Worm (Caenorhabditis elegans): ENCODE measurements around the gene msd-4.

DNA sequence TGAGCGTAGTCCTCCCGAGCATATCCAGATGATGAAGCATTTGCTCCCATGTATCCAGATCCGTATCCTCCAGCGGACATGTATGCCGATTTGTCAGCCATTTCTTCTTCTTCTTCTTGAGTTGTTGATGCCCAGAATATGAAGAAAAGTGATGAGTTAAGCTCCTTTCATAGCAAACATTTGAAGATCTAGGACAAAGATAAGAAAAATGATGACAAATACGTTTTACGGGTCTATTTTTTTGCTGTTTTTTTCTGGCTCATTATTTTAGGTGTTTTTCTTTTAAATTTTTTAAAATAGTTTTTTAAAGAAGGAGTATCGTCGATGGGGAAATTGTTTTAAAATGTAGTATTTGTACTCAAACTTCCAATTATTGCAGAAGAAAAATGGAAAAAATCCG, 38.3 kb downstream of the msd-4 start, which contains the start of gene nspd-9:
- TF ChIP-seq T22C8.4 (GFP tag; IDR thresholded peaks at IDR 0.05) (no peak), cog-1 (tag; optimal IDR thresholded peaks at IDR 0.05) (no peak), med-1 (GFP tag; optimal IDR thresholded peaks at IDR 0.05; ENCODE audit: insufficient read depth) (no peak), ref-1 (GFP tag; conservative IDR thresholded peaks at IDR 0.05) (no peak), ztf-23 (GFP tag; IDR thresholded peaks at IDR 0.05) (no peak)

Data from whole organism, midembryonic.